Fruit fly (Drosophila melanogaster): ENCODE results near the gene CG32645.
"Not testable (repeated sequence)": the region's sequence is repeated elsewhere in the genome, so short reads cannot be mapped to it uniquely, and the experiment has no call there.

The CG32645 gene

dm6 chrX:13131063-13131773, 7.8 kb upstream of the CG32645 start:
- TF ChIP-seq EcR (GFP tag; optimal IDR thresholded peaks at IDR 0.05) (no peak), Dll (optimal IDR thresholded peaks at IDR 0.05) (peak; percentile 68)

dm6 chrX:13134811-13135210, 4.2 kb upstream of the CG32645 start:
- TF ChIP-seq usp (GFP tag; optimal IDR thresholded peaks at IDR 0.05) = no peak
- TF ChIP-seq psq (optimal IDR thresholded peaks at IDR 0.05) = no peak
- no peak for TF ChIP-seq pan (optimal IDR thresholded peaks at IDR 0.05)
- TF ChIP-seq CG8478 (optimal IDR thresholded peaks at IDR 0.05) = no peak
- TF ChIP-seq Dll (optimal IDR thresholded peaks at IDR 0.05) = no peak
- TF ChIP-seq EcR (GFP tag; optimal IDR thresholded peaks at IDR 0.05) = no peak

DNA sequence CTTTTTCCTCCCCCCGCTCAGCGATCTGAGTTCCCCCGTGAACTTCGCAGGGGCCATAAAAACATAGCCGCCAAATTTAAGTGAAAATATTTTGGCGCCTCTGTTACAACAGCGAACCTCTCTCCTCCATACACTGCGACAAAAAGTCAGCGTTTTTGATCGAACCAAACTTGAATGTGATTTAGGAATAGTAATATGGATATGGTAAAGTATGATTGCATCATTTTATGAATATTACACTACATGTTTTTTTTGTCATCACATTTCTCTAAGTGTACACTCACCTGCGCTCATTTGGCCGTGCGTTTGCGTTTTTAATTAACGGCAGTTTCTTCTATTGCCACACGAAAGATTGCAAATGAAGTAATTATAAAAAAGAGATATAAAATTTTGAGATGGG, 3.3 kb upstream of the CG32645 start:
- TF ChIP-seq psq (optimal IDR thresholded peaks at IDR 0.05) (no peak), usp (GFP tag; optimal IDR thresholded peaks at IDR 0.05) (no peak), Dll (optimal IDR thresholded peaks at IDR 0.05) (no peak), pan (optimal IDR thresholded peaks at IDR 0.05) (no peak), EcR (GFP tag; optimal IDR thresholded peaks at IDR 0.05) (no peak), CG8478 (optimal IDR thresholded peaks at IDR 0.05) (no peak)

dm6 chrX:13136939-13137697, 1.9 kb upstream of the CG32645 start:
- no peak for TF ChIP-seq EcR (GFP tag; optimal IDR thresholded peaks at IDR 0.05)
- no peak for TF ChIP-seq Dll (optimal IDR thresholded peaks at IDR 0.05)
- TF ChIP-seq usp (GFP tag; optimal IDR thresholded peaks at IDR 0.05) = no peak
- no peak for TF ChIP-seq pan (optimal IDR thresholded peaks at IDR 0.05)
- TF ChIP-seq psq (optimal IDR thresholded peaks at IDR 0.05) = no peak
- TF ChIP-seq CG8478 (optimal IDR thresholded peaks at IDR 0.05) = no peak

DNA sequence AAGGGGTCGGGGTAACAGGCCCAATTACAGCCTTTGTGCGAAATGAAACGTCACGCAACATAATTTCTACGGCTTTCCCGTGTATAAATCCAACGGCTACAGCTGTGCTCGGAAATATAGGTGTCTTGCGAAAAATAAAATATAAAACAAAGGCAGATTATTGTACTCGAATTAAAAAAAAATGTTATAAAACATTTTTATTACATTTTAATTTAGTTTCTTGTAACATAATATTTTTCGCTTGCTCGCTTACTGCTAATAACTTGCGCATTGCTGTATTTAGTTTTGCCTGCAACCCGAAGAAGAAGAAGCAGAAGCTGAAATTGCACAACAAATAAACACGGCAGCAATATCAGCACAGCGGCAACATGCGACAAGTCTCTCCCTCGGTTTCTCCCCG, 4.1 kb downstream of the CG32645 start:
- no peak for TF ChIP-seq psq (optimal IDR thresholded peaks at IDR 0.05)
- TF ChIP-seq CG8478 (optimal IDR thresholded peaks at IDR 0.05) = no peak
- TF ChIP-seq usp (GFP tag; optimal IDR thresholded peaks at IDR 0.05) = no peak
- TF ChIP-seq pan (optimal IDR thresholded peaks at IDR 0.05) = no peak
- no peak for TF ChIP-seq EcR (GFP tag; optimal IDR thresholded peaks at IDR 0.05)
- TF ChIP-seq Dll (optimal IDR thresholded peaks at IDR 0.05) = no peak

dm6 chrX:13145858-13146257, 6.9 kb downstream of the CG32645 start:
- TF ChIP-seq CG8478 (optimal IDR thresholded peaks at IDR 0.05) (no peak), Dll (optimal IDR thresholded peaks at IDR 0.05) (no peak), pan (optimal IDR thresholded peaks at IDR 0.05) (no peak), EcR (GFP tag; optimal IDR thresholded peaks at IDR 0.05) (no peak), psq (optimal IDR thresholded peaks at IDR 0.05) (no peak), usp (GFP tag; optimal IDR thresholded peaks at IDR 0.05) (no peak)

DNA sequence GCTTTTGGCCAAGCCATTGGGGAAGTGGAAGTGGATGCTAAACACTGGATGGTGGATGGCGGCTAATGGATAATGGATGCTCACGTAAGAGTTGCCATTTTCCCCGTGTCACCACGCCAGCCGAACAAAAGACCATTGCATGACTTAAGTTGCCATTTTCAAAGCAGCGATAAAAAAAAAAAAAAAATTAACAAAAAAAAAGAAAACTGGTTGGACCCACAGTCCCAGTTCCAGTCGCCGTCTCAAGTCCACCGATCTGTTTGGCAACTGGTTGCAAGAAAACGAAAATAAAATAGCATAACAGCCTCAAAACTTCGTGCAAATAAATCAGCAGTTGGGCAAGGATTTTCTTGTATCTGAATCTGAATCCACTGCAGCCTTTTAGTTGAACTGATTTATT, 10.1 kb downstream of the CG32645 start:
- TF ChIP-seq psq (optimal IDR thresholded peaks at IDR 0.05) = no peak
- TF ChIP-seq CG8478 (optimal IDR thresholded peaks at IDR 0.05) = no peak
- TF ChIP-seq pan (optimal IDR thresholded peaks at IDR 0.05) = no peak
- no peak for TF ChIP-seq usp (GFP tag; optimal IDR thresholded peaks at IDR 0.05)
- no peak for TF ChIP-seq EcR (GFP tag; optimal IDR thresholded peaks at IDR 0.05)
- no peak for TF ChIP-seq Dll (optimal IDR thresholded peaks at IDR 0.05)

dm6 chrX:13154783-13155182, 15.8 kb downstream of the CG32645 start, which contains the start of the genes CG4318 and CG4332:
Gene CG4318, minus strand, starts transcription at chrX:13154924.
Gene CG4332, plus strand, starts transcription at chrX:13155038.
- TF ChIP-seq usp (GFP tag; optimal IDR thresholded peaks at IDR 0.05) = no peak

- TF ChIP-seq EcR (GFP tag; optimal IDR thresholded peaks at IDR 0.05) (no peak), usp (GFP tag; optimal IDR thresholded peaks at IDR 0.05) (no peak), CG8478 (optimal IDR thresholded peaks at IDR 0.05) (no peak), Dll (optimal IDR thresholded peaks at IDR 0.05) (no peak), pan (optimal IDR thresholded peaks at IDR 0.05) (no peak), psq (optimal IDR thresholded peaks at IDR 0.05) (no peak)
These were observed 20.5 kb downstream of the CG32645 start, which contains the start of the genes Bap60 and CG12096 for dm6 chrX:13159481-13159880. Gene Bap60, minus strand, starts transcription at chrX:13159508. Gene CG12096, plus strand, starts transcription at chrX:13159604.

DNA sequence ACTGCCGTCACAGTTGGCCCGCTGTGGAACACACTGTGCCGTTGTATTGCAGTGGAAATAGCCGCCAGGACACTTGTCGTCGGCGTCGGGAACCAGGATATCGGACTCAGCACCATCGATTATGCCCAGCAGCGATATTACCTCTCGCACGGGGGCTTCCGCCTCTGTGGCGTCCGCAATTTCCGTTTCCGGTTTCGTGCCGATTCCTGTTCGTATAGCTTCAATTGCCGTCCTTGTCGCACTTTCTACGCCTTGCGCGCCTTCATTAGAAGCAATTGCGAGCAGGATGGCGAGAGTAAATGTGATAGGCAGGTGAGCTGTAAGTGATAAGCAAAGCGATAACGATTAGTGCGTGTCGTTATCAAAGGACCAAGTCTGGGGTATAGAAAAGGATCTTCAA, 33.9 kb downstream of the CG32645 start:
- TF ChIP-seq CG8478 (optimal IDR thresholded peaks at IDR 0.05) (no peak), EcR (GFP tag; optimal IDR thresholded peaks at IDR 0.05) (no peak), Dll (optimal IDR thresholded peaks at IDR 0.05) (no peak), pan (optimal IDR thresholded peaks at IDR 0.05) (no peak), usp (GFP tag; optimal IDR thresholded peaks at IDR 0.05) (no peak), psq (optimal IDR thresholded peaks at IDR 0.05) (no peak)

DNA sequence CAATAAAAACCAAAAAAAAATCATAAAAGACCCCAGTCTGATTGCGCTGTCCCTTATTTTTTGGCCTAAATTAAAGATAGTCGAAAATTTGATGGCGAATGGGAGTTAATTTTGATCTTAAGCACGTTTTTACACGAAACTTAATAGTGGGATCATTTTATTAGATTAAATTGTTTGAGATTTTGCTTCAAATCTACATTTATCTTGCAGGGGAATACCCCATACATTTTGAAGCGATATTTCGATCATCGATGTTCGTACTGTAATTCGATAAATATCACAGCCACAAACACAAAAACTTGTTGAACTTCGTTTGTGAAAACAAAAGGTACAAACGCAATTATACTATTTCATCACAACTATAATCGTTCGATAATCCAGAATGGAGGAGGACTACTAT, 38.7 kb downstream of the CG32645 start, which contains the start of gene CG32640:
Gene CG32640 (plus strand): TSS at position 286 of the 400 bp plus-strand sequence.
- TF ChIP-seq EcR (GFP tag; optimal IDR thresholded peaks at IDR 0.05); pan (optimal IDR thresholded peaks at IDR 0.05); usp (GFP tag; optimal IDR thresholded peaks at IDR 0.05): not testable (repeated sequence)

DNA sequence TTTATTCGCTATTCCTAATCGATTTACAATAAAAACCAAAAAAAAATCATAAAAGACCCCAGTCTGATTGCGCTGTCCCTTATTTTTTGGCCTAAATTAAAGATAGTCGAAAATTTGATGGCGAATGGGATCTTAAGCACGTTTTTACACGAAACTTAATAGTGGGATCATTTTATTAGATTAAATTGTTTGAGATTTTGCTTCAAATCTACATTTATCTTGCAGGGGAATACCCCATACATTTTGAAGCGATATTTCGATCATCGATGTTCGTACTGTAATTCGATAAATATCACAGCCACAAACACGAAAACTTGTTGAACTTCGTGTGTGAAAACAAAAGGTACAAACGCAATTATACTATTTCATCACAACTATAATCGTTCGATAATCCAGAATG, 45.2 kb downstream of the CG32645 start, which contains the start of gene CG32641:
Gene CG32641 (plus strand): TSS at position 301 of the 400 bp plus-strand sequence.
- not testable (repeated sequence) for TF ChIP-seq Dll (optimal IDR thresholded peaks at IDR 0.05); psq (optimal IDR thresholded peaks at IDR 0.05); usp (GFP tag; optimal IDR thresholded peaks at IDR 0.05)

Data from whole organism.